Worm (Caenorhabditis elegans) whole organism, L4 larva: ENCODE measurements around the gene C06E1.11.

Experiments used
- F44E2.7 ChIP-seq: fragments of 200-800 bp; sonication (Bioruptor generic); IDR thresholded peaks from 2 replicates; pipeline ENCODE4 v2.1.2; 2022; ENCODE audit warnings: missing genetic modification characterization, missing compliant biosample characterization
- ZK337.2 ChIP-seq: fragments of 200-800 bp; sonication (Bioruptor generic); IDR thresholded peaks from 2 replicates; pipeline ENCODE4 v1.3.6; 2022; ENCODE audit warnings: missing genetic modification reagents, missing genetic modification characterization, missing compliant biosample characterization
- aly-2 ChIP-seq: sonication (generic microtip); optimal IDR thresholded peaks from 2 replicates; lab custom pipeline; 2018; ENCODE audit warnings: missing biosample characterization, missing genetic modification characterization
- ceh-28 ChIP-seq: fragments of 150-350 bp; optimal IDR thresholded peaks from 2 replicates; lab custom pipeline; 2014; ENCODE audit warnings: missing biosample characterization, missing genetic modification reagents, missing genetic modification characterization
- gei-8 ChIP-seq: fragments of 200-800 bp; sonication (Bioruptor generic); optimal IDR thresholded peaks from 2 replicates; lab custom pipeline; 2018; ENCODE audit warnings: mild to moderate bottlenecking, missing genetic modification characterization, missing compliant biosample characterization
- hlh-11 ChIP-seq: fragments of 200-800 bp; sonication (Bioruptor generic); optimal IDR thresholded peaks from 2 replicates; lab custom pipeline; 2018; ENCODE audit warnings: mild to moderate bottlenecking, missing genetic modification characterization, missing compliant biosample characterization
- hlh-30 ChIP-seq: sonication (generic microtip); optimal IDR thresholded peaks from 2 replicates; lab custom pipeline; 2017; ENCODE audit warnings: antibody characterized with exemption, mild to moderate bottlenecking, missing genetic modification characterization, missing compliant biosample characterization; ENCODE audit not compliant: insufficient read depth
- lim-7 ChIP-seq: fragments of 200-800 bp; sonication (Bioruptor generic); IDR thresholded peaks from 2 replicates; pipeline ENCODE4 v1.3.6; 2022; ENCODE audit warnings: missing genetic modification characterization, missing compliant biosample characterization
- mdt-29 ChIP-seq: fragments of 200-800 bp; sonication (Bioruptor generic); IDR thresholded peaks from 2 replicates; pipeline ENCODE4 v1.3.6; 2022; ENCODE audit warnings: missing genetic modification reagents, missing genetic modification characterization, missing compliant biosample characterization
- mep-1 ChIP-seq: fragments of 150-350 bp; sonication (generic microtip); optimal IDR thresholded peaks from 3 replicates; lab custom pipeline; 2014; ENCODE audit warnings: missing biosample characterization, missing genetic modification characterization
- mes-2 ChIP-seq: sonication (generic microtip); optimal IDR thresholded peaks from 2 replicates; lab custom pipeline; 2016; ENCODE audit warnings: missing genotype, mild to moderate bottlenecking, missing genetic modification characterization, missing compliant biosample characterization; ENCODE audit not compliant: poor library complexity, severe bottlenecking
- nhr-237 ChIP-seq: sonication (generic microtip); optimal IDR thresholded peaks from 2 replicates; lab custom pipeline; 2017; ENCODE audit warnings: missing biosample characterization, missing genetic modification characterization
- pha-4 ChIP-seq, 2 experiments: fragments of 150-350 bp in 1 of 2; fragments of 200-800 bp in 1 of 2; sonication (Bioruptor generic) in 1 of 2; IDR thresholded peaks in 1 of 2; optimal IDR thresholded peaks in 1 of 2; 2 replicates each; pipeline versions ENCODE4 v1.3.6 to Lab custom; 2014 to 2022; ENCODE audit warnings: missing genetic modification characterization in 2 of 2, missing genetic modification reagents in 2 of 2, missing biosample characterization in 1 of 2, missing compliant biosample characterization in 1 of 2
- pqm-1 ChIP-seq: sonication (generic microtip); optimal IDR thresholded peaks from 2 replicates; lab custom pipeline; 2017; ENCODE audit warnings: missing biosample characterization, missing genetic modification characterization
- rbr-2 ChIP-seq: sonication (generic microtip); optimal IDR thresholded peaks from 2 replicates; lab custom pipeline; 2016; ENCODE audit warnings: missing genotype, missing genetic modification characterization, missing compliant biosample characterization
- set-16 ChIP-seq: fragments of 200-800 bp; sonication (Bioruptor generic); IDR thresholded peaks from 2 replicates; pipeline ENCODE4 v1.3.6; 2022; ENCODE audit warnings: missing genetic modification reagents, missing genetic modification characterization, missing compliant biosample characterization
- unc-62 ChIP-seq, 3 experiments: fragments of 150-350 bp in 1 of 3; sonication (generic microtip); optimal IDR thresholded peaks in 2 of 3; peaks in 1 of 3; 1 replicate in 1 of 3; 2 replicates in 2 of 3; lab custom pipeline; 2014 to 2017; ENCODE audit warnings: missing biosample characterization in 3 of 3, missing genetic modification characterization in 3 of 3, missing genetic modification reagents in 3 of 3, missing genotype in 1 of 3
- vab-7 ChIP-seq: fragments of 200-800 bp; sonication (Bioruptor generic); IDR thresholded peaks from 2 replicates; pipeline ENCODE4 v1.3.6; 2022; ENCODE audit warnings: missing genetic modification reagents, missing genetic modification characterization, missing compliant biosample characterization
- zag-1 ChIP-seq: fragments of 150-350 bp; optimal IDR thresholded peaks from 2 replicates; lab custom pipeline; 2014; ENCODE audit warnings: missing biosample characterization, missing genetic modification characterization
- zip-11 ChIP-seq: fragments of 200-800 bp; sonication (Bioruptor generic); IDR thresholded peaks from 2 replicates; pipeline ENCODE4 v1.3.6; 2022; ENCODE audit warnings: missing genetic modification characterization, missing compliant biosample characterization

Gene C06E1.11

ce11 chrIII:8573869-8574268 is 42.6 kb downstream of the C06E1.11 start:
- no peak for TF ChIP-seq gei-8 (GFP tag; lab: Kevin White, UChicago)
- TF ChIP-seq rbr-2 (tag; lab: Kevin White, UChicago) = no peak
- TF ChIP-seq zip-11 = no peak
- no peak for TF ChIP-seq hlh-30 (tag; lab: Kevin White, UChicago)
- TF ChIP-seq aly-2 (tag; lab: Kevin White, UChicago) = no peak
- no peak for TF ChIP-seq pqm-1 (tag; lab: Kevin White, UChicago)
- TF ChIP-seq nhr-237 = no peak
- no peak for TF ChIP-seq zag-1 (tag; lab: Kevin White, UChicago)
- no peak for TF ChIP-seq F44E2.7 (GFP tag; lab: Robert Waterston, UW)
- no peak for TF ChIP-seq pha-4 (GFP tag; IDR thresholded peaks at IDR 0.05; lab: Robert Waterston, UW)
- TF ChIP-seq pha-4 (tag; optimal IDR thresholded peaks at IDR 0.05; lab: Kevin White, UChicago) = no peak
- no peak for TF ChIP-seq mdt-29 (GFP tag; lab: Robert Waterston, UW)
- no peak for TF ChIP-seq mes-2 (tag; lab: Kevin White, UChicago)
- TF ChIP-seq vab-7 (GFP tag; lab: Robert Waterston, UW) = no peak

DNA sequence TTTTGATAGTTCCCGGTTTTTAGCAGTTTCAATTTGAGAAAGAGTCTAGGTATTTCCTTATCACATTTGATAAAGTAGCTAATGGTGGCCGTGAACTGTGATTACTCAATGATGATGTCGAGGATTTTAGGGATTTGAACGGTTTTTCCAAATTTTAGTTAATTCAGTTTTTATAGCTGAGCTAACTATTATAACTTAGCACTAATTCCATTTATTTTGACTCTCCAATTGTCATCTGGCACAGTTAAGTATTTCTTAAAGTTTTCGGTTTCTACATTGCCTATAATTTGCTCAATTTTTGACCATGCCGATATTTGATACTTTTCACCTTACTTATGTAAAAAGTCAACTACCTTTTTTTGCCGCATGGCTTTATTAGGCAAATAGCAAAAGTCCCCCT is 43.2 kb downstream of the C06E1.11 start:
- TF ChIP-seq unc-62 (GFP tag; optimal IDR thresholded peaks at IDR 0.05 in 1 of 2; lab: Kevin White, UChicago) (peak in 1 of 2 experiments; percentile 90), unc-62 (tag; optimal IDR thresholded peaks at IDR 0.05; lab: Kevin White, UChicago) (no peak), ZK337.2 (GFP tag; lab: Robert Waterston, UW) (no peak)
- TF ChIP-seq, all 104 proteins: peak for 1

DNA sequence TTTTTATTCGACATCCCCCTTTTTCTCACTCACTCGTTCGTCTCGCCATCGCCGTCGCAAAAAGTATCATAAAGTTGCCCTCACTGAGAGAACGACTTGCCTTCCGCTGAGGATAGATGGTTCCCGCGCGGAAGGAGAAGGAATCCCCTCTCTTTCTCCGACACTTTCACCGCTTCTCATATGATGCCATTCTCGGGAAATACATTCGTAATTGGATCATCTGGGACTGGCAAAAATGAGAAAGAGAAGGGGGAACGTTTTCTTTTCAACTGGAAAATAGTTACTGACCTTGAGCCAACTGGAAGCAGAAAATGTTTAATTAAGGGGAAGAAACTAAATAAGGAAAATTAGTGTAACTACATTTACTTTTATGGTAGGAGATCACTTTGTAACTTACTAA is 44.6 kb downstream of the C06E1.11 start:
- TF ChIP-seq ceh-28 (tag; lab: Kevin White, UChicago) (no peak), ZK337.2 (GFP tag; lab: Robert Waterston, UW) (0 out of 2 replicates have a peak, but pooled peaks have one; percentile 18), mes-2 (tag; lab: Kevin White, UChicago) (no peak), lim-7 (GFP tag; lab: Robert Waterston, UW) (no peak), hlh-11 (tag; lab: Kevin White, UChicago) (peak; percentile 13), mdt-29 (GFP tag; lab: Robert Waterston, UW) (no peak)
- TF ChIP-seq, all 104 proteins: peak for 2

DNA sequence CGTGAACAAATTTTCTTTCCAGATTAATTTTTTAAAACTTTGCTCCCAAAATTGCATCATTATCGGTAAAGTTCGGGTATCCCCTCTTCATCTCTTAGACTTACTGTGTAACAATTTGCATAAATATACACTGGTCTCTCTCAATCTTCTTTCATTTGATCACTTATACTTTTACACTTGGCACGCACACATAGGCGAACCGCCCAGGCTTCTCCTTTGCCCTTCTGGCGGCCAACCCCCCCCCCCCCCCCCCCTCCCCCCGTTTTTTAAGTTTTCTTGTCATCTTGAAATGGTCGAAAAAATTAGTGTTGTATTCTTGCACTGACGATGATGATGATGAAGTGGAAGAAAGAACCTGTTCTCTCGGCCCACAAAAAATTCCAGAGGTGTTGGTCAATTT is 46.2 kb downstream of the C06E1.11 start:
- TF ChIP-seq mep-1 (tag; lab: Kevin White, UChicago) (no peak), set-16 (peak; percentile 83; the same call in 1 of the 2 replicates)
